Fruit fly (Drosophila melanogaster) whole organism, embryonic: ENCODE measurements around the gene CG1896.

Experiments used
- Aef1 ChIP-seq: fragments of 200-800 bp; sonication (Bioruptor generic); IDR thresholded peaks from 3 replicates; pipeline ENCODE4 v1.3.6; 2022; ENCODE audit warnings: missing biosample characterization, missing genetic modification characterization
- Antp ChIP-seq: fragments of 200-800 bp; sonication (Bioruptor generic); optimal IDR thresholded peaks from 3 replicates; lab custom pipeline; 2016; ENCODE audit warnings: missing biosample characterization, missing genetic modification characterization
- Asciz ChIP-seq: fragments of 200-800 bp; sonication (Bioruptor generic); optimal IDR thresholded peaks from 2 replicates; lab custom pipeline; 2017; ENCODE audit warnings: missing biosample characterization, mild to moderate bottlenecking, missing genetic modification characterization, missing genetic modification reagents
- CG10267 ChIP-seq: fragments of 200-800 bp; sonication (Bioruptor generic); optimal IDR thresholded peaks from 2 replicates; lab custom pipeline; 2018; ENCODE audit warnings: missing biosample characterization, mild to moderate bottlenecking, missing genetic modification characterization, moderate library complexity
- CG12391 ChIP-seq: fragments of 200-800 bp; sonication (Bioruptor generic); optimal IDR thresholded peaks from 3 replicates; lab custom pipeline; 2018; ENCODE audit warnings: missing biosample characterization, mild to moderate bottlenecking, missing genetic modification characterization, moderate library complexity
- CG1603 ChIP-seq: fragments of 200-800 bp; sonication (Bioruptor generic); optimal IDR thresholded peaks from 2 replicates; lab custom pipeline; 2019; ENCODE audit warnings: missing biosample characterization, mild to moderate bottlenecking, missing genetic modification characterization, moderate library complexity
- CG16815 ChIP-seq: fragments of 200-800 bp; sonication (Bioruptor generic); optimal IDR thresholded peaks from 3 replicates; lab custom pipeline; 2017; ENCODE audit warnings: missing biosample characterization, mild to moderate bottlenecking, missing genetic modification characterization
- CG17361 ChIP-seq: fragments of 200-800 bp; sonication (Bioruptor generic); IDR thresholded peaks from 3 replicates; pipeline ENCODE4 v1.3.6; 2022; ENCODE audit warnings: missing biosample characterization, missing genetic modification characterization
- CG18262 ChIP-seq: fragments of 200-800 bp; optimal IDR thresholded peaks from 3 replicates; lab custom pipeline; 2019; ENCODE audit warnings: missing biosample characterization, mild to moderate bottlenecking, missing genetic modification characterization, moderate library complexity
- CG2202 ChIP-seq: fragments of 200-800 bp; sonication (Bioruptor generic); optimal IDR thresholded peaks from 2 replicates; lab custom pipeline; 2018; ENCODE audit warnings: missing biosample characterization, mild to moderate bottlenecking, missing genetic modification characterization
- CG2678 ChIP-seq: fragments of 200-800 bp; sonication (Bioruptor generic); optimal IDR thresholded peaks from 3 replicates; lab custom pipeline; 2019; ENCODE audit warnings: missing biosample characterization, mild to moderate bottlenecking, missing genetic modification characterization, moderate library complexity
- CG4404 ChIP-seq: fragments of 200-800 bp; sonication (Bioruptor generic); IDR thresholded peaks from 2 replicates; pipeline ENCODE4 v1.3.6; 2022; ENCODE audit warnings: missing biosample characterization, missing genetic modification characterization
- CG4424 ChIP-seq: fragments of 200-800 bp; sonication (Bioruptor generic); optimal IDR thresholded peaks from 3 replicates; lab custom pipeline; 2016; ENCODE audit warnings: missing biosample characterization, missing genetic modification characterization
- CG4707 ChIP-seq: fragments of 200-800 bp; sonication (Bioruptor generic); optimal IDR thresholded peaks from 2 replicates; lab custom pipeline; 2018; ENCODE audit warnings: missing biosample characterization, mild to moderate bottlenecking, missing genetic modification characterization, moderate library complexity
- CG9609 ChIP-seq: fragments of 200-800 bp; sonication (Bioruptor generic); optimal IDR thresholded peaks from 3 replicates; lab custom pipeline; 2016; ENCODE audit warnings: missing biosample characterization, missing genetic modification characterization
- CG9727 ChIP-seq: fragments of 200-800 bp; sonication (Bioruptor generic); optimal IDR thresholded peaks from 3 replicates; lab custom pipeline; 2017; ENCODE audit warnings: missing biosample characterization, mild to moderate bottlenecking, missing genetic modification characterization
- D19A ChIP-seq: fragments of 200-800 bp; optimal IDR thresholded peaks from 3 replicates; lab custom pipeline; 2019; ENCODE audit warnings: missing biosample characterization, mild to moderate bottlenecking, missing genetic modification characterization, moderate library complexity
- Drgx ChIP-seq: fragments of 200-800 bp; sonication (Bioruptor generic); IDR thresholded peaks from 2 replicates; pipeline ENCODE4 v1.3.6; 2022; ENCODE audit warnings: missing biosample characterization, missing genetic modification characterization
- Ets65A ChIP-seq: fragments of 200-800 bp; sonication (Bioruptor generic); peaks from one replicate; lab custom pipeline; 2016; ENCODE audit warnings: missing biosample characterization, missing genetic modification characterization
- Fer1 ChIP-seq: fragments of 200-800 bp; sonication (Bioruptor generic); optimal IDR thresholded peaks from 2 replicates; lab custom pipeline; 2017; ENCODE audit warnings: missing biosample characterization, mild to moderate bottlenecking, missing genetic modification characterization
- Kr ChIP-seq: fragments of 200-800 bp; sonication (Bioruptor generic); optimal IDR thresholded peaks from 2 replicates; lab custom pipeline; 2017; ENCODE audit warnings: missing biosample characterization, mild to moderate bottlenecking, missing genetic modification characterization
- Med ChIP-seq: fragments of 200-800 bp; sonication (Bioruptor generic); peaks from one replicate; lab custom pipeline; 2016; ENCODE audit warnings: missing biosample characterization, missing genetic modification characterization, mild to moderate bottlenecking, inconsistent platforms, moderate library complexity
- Vsx1 ChIP-seq: fragments of 200-800 bp; sonication (Bioruptor generic); optimal IDR thresholded peaks from 2 replicates; lab custom pipeline; 2017; ENCODE audit warnings: missing biosample characterization, mild to moderate bottlenecking, missing genetic modification characterization, missing genetic modification reagents
- Xrp1 ChIP-seq: fragments of 200-800 bp; sonication (Bioruptor generic); IDR thresholded peaks from 2 replicates; pipeline ENCODE4 v1.3.6; 2022; ENCODE audit warnings: missing biosample characterization, missing genetic modification characterization
- ab ChIP-seq: fragments of 200-800 bp; sonication (Bioruptor generic); optimal IDR thresholded peaks from 2 replicates; lab custom pipeline; 2016; ENCODE audit warnings: missing biosample characterization, missing genetic modification characterization
- ac ChIP-seq: fragments of 200-800 bp; sonication (Bioruptor generic); optimal IDR thresholded peaks from 3 replicates; lab custom pipeline; 2017; ENCODE audit warnings: missing biosample characterization, mild to moderate bottlenecking, missing genetic modification characterization
- al ChIP-seq: fragments of 200-800 bp; sonication (Bioruptor generic); IDR thresholded peaks from 2 replicates; pipeline ENCODE4 v1.3.6; 2022; ENCODE audit warnings: missing biosample characterization, missing genetic modification characterization
- ara ChIP-seq: fragments of 200-800 bp; sonication (Bioruptor generic); IDR thresholded peaks from 2 replicates; pipeline ENCODE4 v1.3.6; 2022; ENCODE audit warnings: missing biosample characterization, missing genetic modification characterization
- bowl ChIP-seq: fragments of 200-800 bp; sonication (Bioruptor generic); IDR thresholded peaks from 2 replicates; pipeline ENCODE4 v1.3.6; 2022; ENCODE audit warnings: missing biosample characterization, missing genetic modification characterization
- bsh ChIP-seq, 2 experiments: fragments of 200-800 bp; sonication (Bioruptor generic); optimal IDR thresholded peaks; 2 replicates each; lab custom pipeline; 2017 to 2018; ENCODE audit warnings: mild to moderate bottlenecking in 2 of 2, missing biosample characterization in 2 of 2, missing genetic modification characterization in 2 of 2, moderate library complexity in 1 of 2
- chif ChIP-seq, 2 experiments: fragments of 200-800 bp; sonication (Bioruptor generic); optimal IDR thresholded peaks; 3 replicates each; lab custom pipeline; 2016; ENCODE audit warnings: missing biosample characterization in 2 of 2, missing genetic modification characterization in 2 of 2
- corto ChIP-seq: fragments of 200-800 bp; sonication (Bioruptor generic); optimal IDR thresholded peaks from 2 replicates; lab custom pipeline; 2016; ENCODE audit warnings: missing biosample characterization, mild to moderate bottlenecking, missing genetic modification characterization, moderate library complexity
- danr ChIP-seq: fragments of 200-800 bp; sonication (Bioruptor generic); IDR thresholded peaks from 2 replicates; pipeline ENCODE4 v1.3.6; 2022; ENCODE audit warnings: missing biosample characterization, missing genetic modification characterization
- dimm ChIP-seq: fragments of 200-800 bp; sonication (Bioruptor generic); IDR thresholded peaks from 2 replicates; pipeline ENCODE4 v1.3.6; 2022; ENCODE audit warnings: missing biosample characterization, missing genetic modification characterization
- dmrt11E ChIP-seq: fragments of 200-800 bp; sonication (Bioruptor generic); optimal IDR thresholded peaks from 3 replicates; lab custom pipeline; 2018; ENCODE audit warnings: missing biosample characterization, mild to moderate bottlenecking, missing genetic modification characterization, moderate library complexity
- ewg ChIP-seq: fragments of 200-800 bp; sonication (Bioruptor generic); optimal IDR thresholded peaks from 3 replicates; lab custom pipeline; 2017; ENCODE audit warnings: mild to moderate bottlenecking, missing biosample characterization, missing genetic modification reagents, missing genetic modification characterization
- fd3F ChIP-seq: fragments of 200-800 bp; sonication (Bioruptor generic); optimal IDR thresholded peaks from 2 replicates; lab custom pipeline; 2018; ENCODE audit warnings: missing biosample characterization, mild to moderate bottlenecking, missing genetic modification characterization, moderate library complexity
- fru ChIP-seq: fragments of >200 bp; optimal IDR thresholded peaks from 2 replicates; lab custom pipeline; 2017
- gem ChIP-seq: fragments of 200-800 bp; sonication (Bioruptor generic); optimal IDR thresholded peaks from 2 replicates; lab custom pipeline; 2019; ENCODE audit warnings: missing biosample characterization, mild to moderate bottlenecking, missing genetic modification characterization, moderate library complexity
- hb ChIP-seq: fragments of 200-800 bp; sonication (Bioruptor generic); IDR thresholded peaks from 3 replicates; pipeline ENCODE4 v1.3.6; 2022; ENCODE audit warnings: missing biosample characterization, missing genetic modification characterization; ENCODE audit not compliant: partially characterized antibody
- her ChIP-seq: fragments of 200-800 bp; sonication (Bioruptor generic); optimal IDR thresholded peaks from 2 replicates; lab custom pipeline; 2016; ENCODE audit warnings: missing biosample characterization, missing genetic modification characterization
- lola ChIP-seq, 3 experiments: fragments of >200 bp in 2 of 3; fragments of 200-800 bp in 1 of 3; sonication (Bioruptor generic) in 1 of 3; optimal IDR thresholded peaks; 2 replicates each; lab custom pipeline; 2017 to 2019; ENCODE audit warnings: missing biosample characterization in 3 of 3, missing genetic modification characterization in 3 of 3, mild to moderate bottlenecking in 1 of 3, moderate library complexity in 1 of 3
- mirr ChIP-seq: fragments of 200-800 bp; sonication (Bioruptor generic); optimal IDR thresholded peaks from 3 replicates; lab custom pipeline; 2018; ENCODE audit warnings: missing biosample characterization, mild to moderate bottlenecking, missing genetic modification characterization
- nom ChIP-seq: fragments of 200-800 bp; sonication (Bioruptor generic); optimal IDR thresholded peaks from 2 replicates; lab custom pipeline; 2017; ENCODE audit warnings: missing biosample characterization, missing genetic modification characterization, mild to moderate bottlenecking, moderate library complexity, missing genetic modification reagents
- sens ChIP-seq: fragments of 200-800 bp; sonication (Bioruptor generic); peaks from one replicate; lab custom pipeline; 2016; ENCODE audit warnings: missing biosample characterization, missing genetic modification characterization
- seq ChIP-seq: fragments of 200-800 bp; sonication (Bioruptor generic); IDR thresholded peaks from 2 replicates; pipeline ENCODE4 v1.3.6; 2022; ENCODE audit warnings: missing biosample characterization, missing genetic modification characterization
- stwl ChIP-seq: fragments of 200-800 bp; sonication (Bioruptor generic); optimal IDR thresholded peaks from 3 replicates; lab custom pipeline; 2018; ENCODE audit warnings: missing biosample characterization, mild to moderate bottlenecking, missing genetic modification characterization, moderate library complexity
- tll ChIP-seq, 2 experiments: fragments of 200-800 bp in 1 of 2; fragments of >200 bp in 1 of 2; sonication (Bioruptor generic) in 1 of 2; optimal IDR thresholded peaks; 2 replicates each; lab custom pipeline; 2017 to 2019; ENCODE audit warnings: missing biosample characterization in 2 of 2, missing genetic modification characterization in 2 of 2, mild to moderate bottlenecking in 1 of 2, moderate library complexity in 1 of 2

CG1896 gene

dm6 chr3R:31697606-31698005 lies 46.5 kb upstream of the CG1896 start:
- TF ChIP-seq Kr (GFP tag; lab: Kevin White, UChicago) (peak; percentile 9), tll (GFP tag; optimal IDR thresholded peaks at IDR 0.05; lab: Kevin White, UChicago) (peak in 1 of 2 experiments; percentile 68), al (GFP tag; lab: Robert Waterston, UW) (no peak), D19A (no peak), stwl (no peak), ac (GFP tag; lab: Kevin White, UChicago) (peak; percentile 50)

DNA sequence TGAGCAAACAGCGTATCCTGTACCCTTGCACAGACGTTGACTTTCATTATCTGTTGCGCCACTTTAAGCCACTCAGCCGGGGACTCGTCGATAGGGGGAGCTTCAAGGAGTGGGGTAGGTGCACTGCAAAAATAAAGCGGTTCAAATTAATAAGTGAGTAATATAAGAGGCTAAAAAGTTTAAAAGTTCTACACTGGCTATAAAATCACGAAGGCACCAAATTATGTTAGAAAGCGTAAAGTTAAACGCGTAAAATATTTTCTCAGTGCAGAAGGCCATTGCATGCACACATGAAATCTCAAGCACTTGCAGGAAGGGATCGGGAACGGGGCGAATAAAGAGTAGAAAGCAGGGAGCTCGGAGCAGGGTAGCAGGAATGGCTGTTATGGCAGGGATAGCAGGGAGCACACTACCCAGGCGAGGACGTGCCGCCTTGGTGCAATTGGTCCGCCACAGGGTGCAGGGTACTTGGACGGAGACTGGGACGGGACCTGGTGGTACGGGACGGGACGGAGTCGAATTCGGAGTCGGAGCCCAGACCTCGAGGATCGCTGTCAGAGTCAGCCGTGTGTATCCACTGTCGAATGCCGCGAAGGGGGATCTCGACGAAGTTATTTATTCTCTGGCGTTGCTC lies 45.8 kb upstream of the CG1896 start:
- TF ChIP-seq dimm (GFP tag; lab: Robert Waterston, UW): no peak
- TF ChIP-seq mirr (GFP tag; lab: Kevin White, UChicago): no peak
- no peak for TF ChIP-seq danr (GFP tag; lab: Robert Waterston, UW)
- no peak for TF ChIP-seq CG2678 (tag; lab: Kevin White, UChicago)
- peak; percentile 38; the same call in 1 of the 2 replicates for TF ChIP-seq Xrp1
- peak; percentile 91 for TF ChIP-seq corto (GFP tag; lab: Kevin White, UChicago)
- TF ChIP-seq fru (lab: Kevin White, UChicago): no peak
- TF ChIP-seq CG4424 (GFP tag; lab: Kevin White, UChicago): peak; percentile 32
- TF ChIP-seq her: no peak
- TF ChIP-seq chif (GFP tag; optimal IDR thresholded peaks at IDR 0.05; lab: Kevin White, UChicago): peak in 1 of 2 experiments; percentile 6
- 0 out of 3 replicates have a peak, but pooled peaks have one; percentile 22 for TF ChIP-seq CG17361 (GFP tag; lab: Robert Waterston, UW)
- peak; percentile 1 for TF ChIP-seq CG9609 (GFP tag; lab: Kevin White, UChicago)
- TF ChIP-seq dmrt11E (tag; lab: Kevin White, UChicago): peak; percentile 65
- TF ChIP-seq CG18262 (tag; lab: Kevin White, UChicago): peak; percentile 45
- TF ChIP-seq Med (GFP tag; lab: Kevin White, UChicago): peak; percentile 24
- no peak for TF ChIP-seq Aef1 (GFP tag; lab: Robert Waterston, UW)
- TF ChIP-seq bsh (GFP tag; optimal IDR thresholded peaks at IDR 0.05; lab: Kevin White, UChicago): peak; percentile 7 to 49
- peak; percentile 73 for TF ChIP-seq sens
- TF ChIP-seq Drgx (GFP tag; lab: Robert Waterston, UW): peak; percentile 61
- no peak for TF ChIP-seq fd3F
- TF ChIP-seq Fer1 (GFP tag; lab: Kevin White, UChicago): no peak
- peak; percentile 30 for TF ChIP-seq gem
- TF ChIP-seq CG4707 (GFP tag; lab: Kevin White, UChicago): no peak
- peak; percentile 25 for TF ChIP-seq CG16815 (GFP tag; lab: Kevin White, UChicago)
- TF ChIP-seq Antp (GFP tag; lab: Kevin White, UChicago): peak; percentile 0
- peak; percentile 37 for TF ChIP-seq CG9727 (GFP tag; lab: Kevin White, UChicago)
- TF ChIP-seq Asciz (GFP tag; lab: Kevin White, UChicago): no peak
- peak; percentile 8; the same call in 1 of the 2 replicates for TF ChIP-seq CG4404 (GFP tag; lab: Robert Waterston, UW)
- no peak for TF ChIP-seq bowl (GFP tag; lab: Robert Waterston, UW)
- no peak for TF ChIP-seq Vsx1 (GFP tag; lab: Kevin White, UChicago)
- peak; percentile 87 for TF ChIP-seq Ets65A (GFP tag; lab: Kevin White, UChicago)
- TF ChIP-seq CG2202 (tag; lab: Kevin White, UChicago): no peak
- TF ChIP-seq ab (GFP tag; lab: Kevin White, UChicago): no peak
- TF ChIP-seq CG1603 (tag; lab: Kevin White, UChicago): peak; percentile 26
- TF ChIP-seq nom (GFP tag; lab: Kevin White, UChicago): peak; percentile 79
- TF ChIP-seq CG12391 (tag; lab: Kevin White, UChicago): peak; percentile 23
- TF ChIP-seq lola (GFP tag; optimal IDR thresholded peaks at IDR 0.05; lab: Kevin White, UChicago): peak in 1 of 3 experiments; percentile 32
- peak; percentile 55; the same call in 1 of the 2 replicates for TF ChIP-seq ara (GFP tag; lab: Robert Waterston, UW)
- no peak for TF ChIP-seq seq (GFP tag; lab: Robert Waterston, UW)
- no peak for TF ChIP-seq ewg (GFP tag; lab: Kevin White, UChicago)
- TF ChIP-seq CG10267 (tag; lab: Kevin White, UChicago): peak; percentile 11
- TF ChIP-seq hb (GFP tag; lab: Robert Waterston, UW): no peak
